Fruit fly (Drosophila melanogaster): Measurements from ENCODE around the gene CG13950.

CG13950 gene

dm6 chr2L:825768-826263 lies 34.2 kb upstream of the CG13950 start, which contains the start of the genes CG3862 and dock (continued):
- TF ChIP-seq CG8290 (GFP tag; optimal IDR thresholded peaks at IDR 0.05) = peak; percentile 69
- peak in 1 of 2 experiments; percentile 84 for TF ChIP-seq CG8290 (tag; optimal IDR thresholded peaks at IDR 0.05)
- peak; percentile 95 for TF ChIP-seq vnd (GFP tag; IDR thresholded peaks at IDR 0.05; ENCODE audit: partially characterized antibody)
- no peak for TF ChIP-seq sisA (GFP tag; IDR thresholded peaks at IDR 0.05)
- no peak for TF ChIP-seq CG7357 (GFP tag; IDR thresholded peaks at IDR 0.05)
- no peak for TF ChIP-seq fd96Cb (tag; optimal IDR thresholded peaks at IDR 0.05)
- peak; percentile 49 for TF ChIP-seq bcd (GFP tag; optimal IDR thresholded peaks at IDR 0.05)
- TF ChIP-seq Side (GFP tag; optimal IDR thresholded peaks at IDR 0.05) = peak; percentile 35
- TF ChIP-seq CG33557 (GFP tag; optimal IDR thresholded peaks at IDR 0.05) = peak; percentile 34
- TF ChIP-seq ab (GFP tag; optimal IDR thresholded peaks at IDR 0.05) = no peak
- TF ChIP-seq fru (optimal IDR thresholded peaks at IDR 0.05) = no peak
- no peak for TF ChIP-seq otp (GFP tag; IDR thresholded peaks at IDR 0.05)
- no peak for TF ChIP-seq CG8359 (GFP tag; optimal IDR thresholded peaks at IDR 0.05; ENCODE audit: borderline replicate concordance)
- peak; percentile 53 for TF ChIP-seq CG2678 (tag; optimal IDR thresholded peaks at IDR 0.05)
- no peak for TF ChIP-seq esg (GFP tag; conservative IDR thresholded peaks at IDR 0.05)
- peak; percentile 38 for TF ChIP-seq CG2202 (tag; optimal IDR thresholded peaks at IDR 0.05)
- 0 out of 2 replicates have a peak, but pooled peaks have one; percentile 8 for TF ChIP-seq Nf-YA (GFP tag; IDR thresholded peaks at IDR 0.05)
- peak; percentile 98 for TF ChIP-seq pzg (GFP tag; optimal IDR thresholded peaks at IDR 0.05)
- peak; percentile 95 for TF ChIP-seq cg (GFP tag; optimal IDR thresholded peaks at IDR 0.05)
- TF ChIP-seq CG1603 (tag; optimal IDR thresholded peaks at IDR 0.05) = peak; percentile 78
- TF ChIP-seq CG1792 (GFP tag; optimal IDR thresholded peaks at IDR 0.05) = peak; percentile 26
- no peak for TF ChIP-seq ap (GFP tag; IDR thresholded peaks at IDR 0.05)
- TF ChIP-seq z (GFP tag; IDR thresholded peaks at IDR 0.05) = no peak
- peak; percentile 45 for TF ChIP-seq CG17359 (tag; optimal IDR thresholded peaks at IDR 0.05)
- TF ChIP-seq pho (GFP tag; optimal IDR thresholded peaks at IDR 0.05) = peak; percentile 74
- TF ChIP-seq nau (GFP tag; optimal IDR thresholded peaks at IDR 0.05) = no peak
- TF ChIP-seq CG12769 (tag; optimal IDR thresholded peaks at IDR 0.05) = no peak
- TF ChIP-seq CG12071 (GFP tag; optimal IDR thresholded peaks at IDR 0.05) = peak; percentile 26
- peak; percentile 16 for TF ChIP-seq CG30020 (tag; optimal IDR thresholded peaks at IDR 0.05)
- TF ChIP-seq Opbp (GFP tag; IDR thresholded peaks at IDR 0.05; ENCODE audit: partially characterized antibody) = peak; percentile 97
- TF ChIP-seq MBD-R2 (GFP tag; IDR thresholded peaks at IDR 0.05) = peak; percentile 97
- peak; percentile 98 for TF ChIP-seq mld (GFP tag; IDR thresholded peaks at IDR 0.05; ENCODE audit: partially characterized antibody)
- TF ChIP-seq CG15073 (GFP tag; optimal IDR thresholded peaks at IDR 0.05) = no peak
- peak; percentile 32 for TF ChIP-seq CoRest (tag; optimal IDR thresholded peaks at IDR 0.05)
- peak; percentile 40 for TF ChIP-seq CG4854 (GFP tag; optimal IDR thresholded peaks at IDR 0.05)
- TF ChIP-seq Mes4 (GFP tag; optimal IDR thresholded peaks at IDR 0.05) = peak; percentile 8
- TF ChIP-seq CG12659 (GFP tag; optimal IDR thresholded peaks at IDR 0.05) = peak; percentile 88
- TF ChIP-seq Med (GFP tag) = peak; percentile 97
- peak; percentile 72 for TF ChIP-seq CG15514 (GFP tag; optimal IDR thresholded peaks at IDR 0.05)
- no peak for TF ChIP-seq CG14965 (GFP tag; optimal IDR thresholded peaks at IDR 0.05; ENCODE audit: borderline replicate concordance)
- TF ChIP-seq Neu2 (GFP tag; optimal IDR thresholded peaks at IDR 0.05; ENCODE audit: borderline replicate concordance) = no peak
- peak; percentile 95 for TF ChIP-seq CG42726 (GFP tag; IDR thresholded peaks at IDR 0.05; ENCODE audit: partially characterized antibody)
- 0 out of 2 replicates have a peak, but pooled peaks have one; percentile 41 for TF ChIP-seq CG8765 (GFP tag; IDR thresholded peaks at IDR 0.05)
- no peak for TF ChIP-seq Dip2 (GFP tag; IDR thresholded peaks at IDR 0.05)
- peak; percentile 13 for TF ChIP-seq Deaf1 (tag; optimal IDR thresholded peaks at IDR 0.05)
- no peak for TF ChIP-seq lov (optimal IDR thresholded peaks at IDR 0.05)
- 0 out of 3 replicates have a peak, but pooled peaks have one; percentile 41 for TF ChIP-seq lov (GFP tag; IDR thresholded peaks at IDR 0.05)
- peak; percentile 97 for TF ChIP-seq nerfin-2 (GFP tag; IDR thresholded peaks at IDR 0.05; ENCODE audit: partially characterized antibody)
- peak; percentile 69 for TF ChIP-seq p53 (GFP tag; optimal IDR thresholded peaks at IDR 0.05)
- peak; percentile 94 for TF ChIP-seq CG16813 (GFP tag; IDR thresholded peaks at IDR 0.05; ENCODE audit: partially characterized antibody)

All from whole organism, embryonic.